Fruit fly (Drosophila melanogaster): Measurements from ENCODE around the gene CG1503.

- TF ChIP-seq CG8478 (optimal IDR thresholded peaks at IDR 0.05) (no peak), CTCF (optimal IDR thresholded peaks at IDR 0.05) (no peak)
Observed at dm6 chrX:21106269-21106668, at the start of gene CG1503.
